Fruit fly (Drosophila melanogaster) whole organism, embryonic: ENCODE measurements around the gene CG5928.

Experiments
- Blimp-1 ChIP-seq: fragments of 200-800 bp; sonication (Bioruptor generic); optimal IDR thresholded peaks from 3 replicates; lab custom pipeline; 2018; ENCODE audit warnings: missing biosample characterization, missing genetic modification characterization, mild to moderate bottlenecking, moderate library complexity, missing genetic modification reagents
- C15 ChIP-seq: fragments of 200-800 bp; sonication (Bioruptor generic); IDR thresholded peaks from 3 replicates; pipeline ENCODE4 v1.3.6; 2022; ENCODE audit warnings: missing biosample characterization, missing genetic modification characterization
- CG10209 ChIP-seq: fragments of 200-800 bp; sonication (Bioruptor generic); optimal IDR thresholded peaks from 3 replicates; lab custom pipeline; 2017; ENCODE audit warnings: missing biosample characterization, mild to moderate bottlenecking, missing genetic modification characterization, missing genetic modification reagents
- CG10431 ChIP-seq: fragments of 200-800 bp; sonication (Bioruptor generic); optimal IDR thresholded peaks from 3 replicates; lab custom pipeline; 2018; ENCODE audit warnings: missing biosample characterization, mild to moderate bottlenecking, missing genetic modification characterization
- CG14441 ChIP-seq: fragments of 200-800 bp; sonication (Bioruptor generic); IDR thresholded peaks from 2 replicates; pipeline ENCODE4 v1.3.6; 2022; ENCODE audit warnings: missing biosample characterization, missing genetic modification characterization
- CG15011 ChIP-seq: fragments of 200-800 bp; sonication (Bioruptor generic); optimal IDR thresholded peaks from 3 replicates; lab custom pipeline; 2018; ENCODE audit warnings: missing biosample characterization, mild to moderate bottlenecking, missing genetic modification characterization
- CG16813 ChIP-seq: fragments of 200-800 bp; sonication (Bioruptor generic); IDR thresholded peaks from 3 replicates; pipeline ENCODE4 v1.3.6; 2022; ENCODE audit warnings: missing biosample characterization, missing genetic modification characterization; ENCODE audit not compliant: partially characterized antibody
- CG17328 ChIP-seq: fragments of 200-800 bp; sonication (Bioruptor generic); IDR thresholded peaks from 2 replicates; pipeline ENCODE4 v1.3.6; 2022; ENCODE audit warnings: missing biosample characterization, missing genetic modification characterization
- CG17359 ChIP-seq: fragments of 200-800 bp; sonication (Bioruptor generic); optimal IDR thresholded peaks from 3 replicates; lab custom pipeline; 2018; ENCODE audit warnings: missing biosample characterization, mild to moderate bottlenecking, missing genetic modification characterization, moderate library complexity
- CG17568 ChIP-seq: fragments of 200-800 bp; sonication (Bioruptor generic); optimal IDR thresholded peaks from 2 replicates; lab custom pipeline; 2018; ENCODE audit warnings: missing biosample characterization, mild to moderate bottlenecking, missing genetic modification characterization, moderate library complexity
- CG2875 ChIP-seq: fragments of 200-800 bp; sonication (Bioruptor generic); optimal IDR thresholded peaks from 2 replicates; lab custom pipeline; 2017; ENCODE audit warnings: missing biosample characterization, mild to moderate bottlenecking, missing genetic modification characterization, missing genetic modification reagents
- CG32767 ChIP-seq: fragments of 200-800 bp; sonication (Bioruptor generic); IDR thresholded peaks from 2 replicates; pipeline ENCODE4 v1.3.6; 2022; ENCODE audit warnings: missing biosample characterization, missing genetic modification characterization
- CG33213 ChIP-seq: fragments of 200-800 bp; sonication (Bioruptor generic); optimal IDR thresholded peaks from 3 replicates; lab custom pipeline; 2016; ENCODE audit warnings: missing biosample characterization, missing genetic modification characterization
- CG34376 ChIP-seq: fragments of 200-800 bp; sonication (Bioruptor generic); optimal IDR thresholded peaks from 2 replicates; lab custom pipeline; 2018; ENCODE audit warnings: missing biosample characterization, mild to moderate bottlenecking, missing genetic modification characterization
- CG3838 ChIP-seq: fragments of 200-800 bp; sonication (Bioruptor generic); optimal IDR thresholded peaks from 3 replicates; lab custom pipeline; 2016; ENCODE audit warnings: missing biosample characterization, missing genetic modification characterization
- CG5953 ChIP-seq: fragments of 200-800 bp; sonication (Bioruptor generic); IDR thresholded peaks from 2 replicates; pipeline ENCODE4 v1.3.6; 2022; ENCODE audit warnings: missing biosample characterization, missing genetic modification characterization
- CG6272 ChIP-seq: fragments of 200-800 bp; sonication (Bioruptor generic); IDR thresholded peaks from 2 replicates; pipeline ENCODE4 v1.3.6; 2022; ENCODE audit warnings: missing biosample characterization, missing genetic modification characterization
- CG7357 ChIP-seq: fragments of 200-800 bp; sonication (Bioruptor generic); IDR thresholded peaks from 3 replicates; pipeline ENCODE4 v1.3.6; 2022; ENCODE audit warnings: missing biosample characterization, missing genetic modification characterization
- CG7745 ChIP-seq: fragments of 200-800 bp; sonication (Bioruptor generic); optimal IDR thresholded peaks from 2 replicates; lab custom pipeline; 2018; ENCODE audit warnings: missing biosample characterization, mild to moderate bottlenecking, missing genetic modification characterization, moderate library complexity
- CG7987 ChIP-seq: fragments of 200-800 bp; sonication (Bioruptor generic); optimal IDR thresholded peaks from 2 replicates; lab custom pipeline; 2018; ENCODE audit warnings: missing biosample characterization, mild to moderate bottlenecking, missing genetic modification characterization, moderate library complexity
- CG9437 ChIP-seq: fragments of 200-800 bp; sonication (Bioruptor generic); optimal IDR thresholded peaks from 2 replicates; lab custom pipeline; 2018; ENCODE audit warnings: missing biosample characterization, mild to moderate bottlenecking, missing genetic modification characterization
- CG9932 ChIP-seq: fragments of 200-800 bp; sonication (Bioruptor generic); IDR thresholded peaks from 2 replicates; pipeline ENCODE4 v1.3.6; 2022; ENCODE audit warnings: missing biosample characterization, missing genetic modification characterization
- Doc3 ChIP-seq: fragments of 200-800 bp; sonication (Bioruptor generic); IDR thresholded peaks from 3 replicates; pipeline ENCODE4 v1.3.6; 2022; ENCODE audit warnings: missing biosample characterization, missing genetic modification characterization; ENCODE audit not compliant: partially characterized antibody
- Elba2 ChIP-seq: fragments of 200-800 bp; sonication (Bioruptor generic); optimal IDR thresholded peaks from 3 replicates; lab custom pipeline; 2016; ENCODE audit warnings: missing biosample characterization, missing genetic modification characterization
- Ets65A ChIP-seq: fragments of 200-800 bp; sonication (Bioruptor generic); peaks from one replicate; lab custom pipeline; 2016; ENCODE audit warnings: missing biosample characterization, missing genetic modification characterization
- Fer2 ChIP-seq: fragments of 200-800 bp; sonication (Bioruptor generic); optimal IDR thresholded peaks from 2 replicates; lab custom pipeline; 2018; ENCODE audit warnings: missing biosample characterization, mild to moderate bottlenecking, missing genetic modification characterization, moderate library complexity
- HHEX ChIP-seq: fragments of 200-800 bp; sonication (Bioruptor generic); optimal IDR thresholded peaks from 3 replicates; lab custom pipeline; 2017; ENCODE audit warnings: missing biosample characterization, mild to moderate bottlenecking, missing genetic modification characterization, missing genetic modification reagents
- Hr51 ChIP-seq, 2 experiments: fragments of 200-800 bp; sonication (Bioruptor generic); optimal IDR thresholded peaks; 2 replicates in 1 of 2; 3 replicates in 1 of 2; lab custom pipeline; 2016 to 2018; ENCODE audit warnings: missing biosample characterization in 2 of 2, missing genetic modification characterization in 2 of 2, mild to moderate bottlenecking in 1 of 2, moderate library complexity in 1 of 2
- Hr78 ChIP-seq, 2 experiments: fragments of 200-800 bp in 1 of 2; fragments of >200 bp in 1 of 2; sonication (Bioruptor generic) in 1 of 2; optimal IDR thresholded peaks; 2 replicates each; lab custom pipeline; 2017 to 2019; ENCODE audit warnings: missing biosample characterization in 2 of 2, missing genetic modification characterization in 2 of 2, mild to moderate bottlenecking in 1 of 2, moderate library complexity in 1 of 2
- Sox100B ChIP-seq: fragments of 200-800 bp; sonication (Bioruptor generic); optimal IDR thresholded peaks from 3 replicates; lab custom pipeline; 2018; ENCODE audit warnings: missing biosample characterization, mild to moderate bottlenecking, missing genetic modification characterization
- YL-1 ChIP-seq: fragments of 200-800 bp; sonication (Bioruptor generic); optimal IDR thresholded peaks from 3 replicates; lab custom pipeline; 2017; ENCODE audit warnings: missing biosample characterization, mild to moderate bottlenecking, missing genetic modification characterization
- cato ChIP-seq: fragments of 200-800 bp; sonication (Bioruptor generic); optimal IDR thresholded peaks from 2 replicates; lab custom pipeline; 2016; ENCODE audit warnings: missing biosample characterization, missing genetic modification characterization, borderline replicate concordance
- chinmo ChIP-seq: fragments of 200-800 bp; sonication (Bioruptor generic); IDR thresholded peaks from 4 replicates; pipeline ENCODE4 v1.3.6; 2022; ENCODE audit warnings: missing biosample characterization, missing genetic modification characterization; ENCODE audit not compliant: partially characterized antibody
- croc ChIP-seq: fragments of 200-800 bp; sonication (Bioruptor generic); conservative IDR thresholded peaks from 3 replicates; pipeline ENCODE4 v1.3.6; 2022; ENCODE audit warnings: missing biosample characterization, missing genetic modification characterization
- dan ChIP-seq: fragments of 200-800 bp; sonication (Bioruptor generic); IDR thresholded peaks from 2 replicates; pipeline ENCODE4 v1.3.6; 2022; ENCODE audit warnings: missing biosample characterization, missing genetic modification characterization
- ewg ChIP-seq: fragments of 200-800 bp; sonication (Bioruptor generic); optimal IDR thresholded peaks from 3 replicates; lab custom pipeline; 2017; ENCODE audit warnings: mild to moderate bottlenecking, missing biosample characterization, missing genetic modification reagents, missing genetic modification characterization
- h ChIP-seq: fragments of >200 bp; optimal IDR thresholded peaks from 2 replicates; lab custom pipeline; 2017
- ken ChIP-seq: fragments of 200-800 bp; sonication (Bioruptor generic); IDR thresholded peaks from 3 replicates; pipeline ENCODE4 v1.3.6; 2022; ENCODE audit warnings: missing biosample characterization, missing genetic modification characterization
- lilli ChIP-seq: fragments of 200-800 bp; sonication (Bioruptor generic); optimal IDR thresholded peaks from 3 replicates; lab custom pipeline; 2016; ENCODE audit warnings: missing biosample characterization, missing genetic modification characterization
- mirr ChIP-seq: fragments of 200-800 bp; sonication (Bioruptor generic); optimal IDR thresholded peaks from 3 replicates; lab custom pipeline; 2018; ENCODE audit warnings: missing biosample characterization, mild to moderate bottlenecking, missing genetic modification characterization
- p53 ChIP-seq: fragments of 200-800 bp; sonication (Bioruptor generic); optimal IDR thresholded peaks from 2 replicates; lab custom pipeline; 2016; ENCODE audit warnings: missing biosample characterization, missing genetic modification characterization
- pb ChIP-seq: fragments of 200-800 bp; sonication (Bioruptor generic); optimal IDR thresholded peaks from 3 replicates; lab custom pipeline; 2016; ENCODE audit warnings: missing biosample characterization, missing genetic modification characterization
- pita ChIP-seq: fragments of 200-800 bp; sonication (Bioruptor generic); optimal IDR thresholded peaks from 2 replicates; lab custom pipeline; 2017; ENCODE audit warnings: missing biosample characterization, mild to moderate bottlenecking, missing genetic modification characterization
- sens ChIP-seq: fragments of 200-800 bp; sonication (Bioruptor generic); peaks from one replicate; lab custom pipeline; 2016; ENCODE audit warnings: missing biosample characterization, missing genetic modification characterization
- tin ChIP-seq: fragments of 200-800 bp; sonication (Bioruptor generic); optimal IDR thresholded peaks from 3 replicates; lab custom pipeline; 2016; ENCODE audit warnings: missing biosample characterization, missing genetic modification characterization
- tna ChIP-seq: fragments of 200-800 bp; sonication (Bioruptor generic); IDR thresholded peaks from 2 replicates; pipeline ENCODE4 v1.3.6; 2022; ENCODE audit warnings: missing biosample characterization, missing genetic modification characterization; ENCODE audit not compliant: partially characterized antibody
- vvl ChIP-seq: fragments of 200-800 bp; sonication (Bioruptor generic); IDR thresholded peaks from 2 replicates; pipeline ENCODE4 v1.3.6; 2022; ENCODE audit warnings: missing biosample characterization, missing genetic modification characterization
- wdn ChIP-seq: fragments of 200-800 bp; sonication (Bioruptor generic); IDR thresholded peaks from 2 replicates; pipeline ENCODE4 v1.3.6; 2022; ENCODE audit warnings: missing biosample characterization, missing genetic modification characterization
- wor ChIP-seq: fragments of 200-800 bp; sonication (Bioruptor generic); IDR thresholded peaks from 2 replicates; pipeline ENCODE4 v1.3.6; 2022; ENCODE audit warnings: missing biosample characterization, missing genetic modification characterization

CG5928 gene

DNA sequence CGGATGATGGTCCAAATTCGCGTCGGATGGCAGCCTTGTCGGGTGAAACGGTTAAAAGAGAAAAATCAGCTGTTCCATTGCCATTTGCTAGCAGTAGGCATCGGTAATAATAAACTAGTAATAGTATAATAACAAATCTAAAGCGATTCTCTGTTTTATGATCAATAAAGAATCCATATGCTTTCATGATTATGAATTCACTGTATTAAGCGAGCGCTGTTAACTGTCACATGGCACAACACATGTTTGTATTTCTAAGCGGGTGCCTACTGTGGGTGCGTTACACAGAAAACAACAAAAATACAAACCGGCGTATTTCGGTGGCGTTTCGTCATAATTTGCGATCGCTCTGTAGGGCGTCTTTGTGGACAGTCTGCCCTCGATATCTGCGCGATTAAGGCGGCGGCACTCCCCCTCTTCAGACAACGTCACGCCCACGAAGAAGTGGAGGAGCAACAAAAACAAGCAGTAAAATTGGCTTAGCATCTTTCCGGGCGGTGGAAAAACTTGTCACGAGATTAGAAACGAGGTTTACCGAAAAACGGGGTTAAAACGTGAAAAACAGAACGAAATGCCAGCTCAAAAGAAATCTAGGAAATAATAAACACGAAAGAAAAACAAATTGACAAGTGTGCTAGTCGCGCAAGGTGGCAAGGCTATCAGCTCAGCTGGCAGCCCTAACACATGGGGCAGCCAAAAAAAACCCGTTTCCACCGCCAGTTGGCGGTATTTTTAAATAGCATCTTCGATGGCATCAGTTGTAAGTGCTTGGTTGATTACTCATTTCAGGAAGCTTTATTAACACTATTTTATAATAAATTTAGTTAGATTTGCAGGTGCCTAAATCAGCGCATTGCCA, 23.3 kb downstream of the CG5928 start, which contains the start of the genes Nep1 and Mipp2 (continued):
- TF ChIP-seq wor (GFP tag; lab: Robert Waterston, UW): 0 out of 2 replicates have a peak, but pooled peaks have one; percentile 10
- TF ChIP-seq CG7987 (GFP tag; lab: Kevin White, UChicago): no peak
- TF ChIP-seq CG16813: no peak
- no peak for TF ChIP-seq CG7745 (tag; lab: Kevin White, UChicago)
- TF ChIP-seq CG32767 (GFP tag; lab: Robert Waterston, UW): no peak
- TF ChIP-seq CG10431: no peak
- TF ChIP-seq HHEX: no peak
- no peak for TF ChIP-seq Doc3
- no peak for TF ChIP-seq CG5953
- TF ChIP-seq CG15011 (GFP tag; lab: Kevin White, UChicago): no peak
- TF ChIP-seq chinmo: no peak
- TF ChIP-seq CG9437: no peak
- TF ChIP-seq wdn (GFP tag; lab: Robert Waterston, UW): no peak
- no peak for TF ChIP-seq CG6272
- no peak for TF ChIP-seq CG2875 (GFP tag; lab: Kevin White, UChicago)
- TF ChIP-seq cato (GFP tag; lab: Kevin White, UChicago): no peak
- TF ChIP-seq Sox100B (GFP tag; lab: Kevin White, UChicago): no peak
- no peak for TF ChIP-seq mirr (GFP tag; lab: Kevin White, UChicago)
- TF ChIP-seq ken: peak; percentile 58; the same call in 2 of the 3 replicates
- TF ChIP-seq p53 (GFP tag; lab: Kevin White, UChicago): no peak
- TF ChIP-seq CG17568 (GFP tag; lab: Kevin White, UChicago): no peak
- TF ChIP-seq YL-1 (GFP tag; lab: Kevin White, UChicago): peak; percentile 34
- no peak for TF ChIP-seq dan
- TF ChIP-seq CG10209: peak; percentile 38
- no peak for TF ChIP-seq croc
- TF ChIP-seq h (lab: Kevin White, UChicago): no peak
- no peak for TF ChIP-seq CG33213
- TF ChIP-seq CG34376 (GFP tag; lab: Kevin White, UChicago): peak; percentile 8
- no peak for TF ChIP-seq pb
- no peak for TF ChIP-seq Blimp-1 (GFP tag; lab: Kevin White, UChicago)
- peak; percentile 61 for TF ChIP-seq CG14441 (GFP tag; lab: Robert Waterston, UW)
- TF ChIP-seq lilli: peak; percentile 42
- no peak for TF ChIP-seq CG3838 (GFP tag; lab: Kevin White, UChicago)
- peak; percentile 11 for TF ChIP-seq CG17359 (tag; lab: Kevin White, UChicago)
- peak; percentile 21 to 28 for TF ChIP-seq Hr51 (GFP tag; optimal IDR thresholded peaks at IDR 0.05; lab: Kevin White, UChicago)
- TF ChIP-seq tin: no peak
- peak; percentile 25; the same call in 1 of the 2 replicates for TF ChIP-seq CG17328 (GFP tag; lab: Robert Waterston, UW)
- TF ChIP-seq Fer2 (tag; lab: Kevin White, UChicago): no peak
- 0 out of 2 replicates have a peak, but pooled peaks have one; percentile 28 for TF ChIP-seq tna
- TF ChIP-seq ewg (GFP tag; lab: Kevin White, UChicago): peak; percentile 3
- TF ChIP-seq vvl (GFP tag; lab: Robert Waterston, UW): peak; percentile 60; the same call in 1 of the 2 replicates
- no peak for TF ChIP-seq Hr78 (GFP tag; optimal IDR thresholded peaks at IDR 0.05; lab: Kevin White, UChicago)
- TF ChIP-seq sens (GFP tag; lab: Kevin White, UChicago): peak; percentile 48
- TF ChIP-seq C15: no peak
- no peak for TF ChIP-seq pita
- peak; percentile 96 for TF ChIP-seq Ets65A (GFP tag; lab: Kevin White, UChicago)
- peak; percentile 66 for TF ChIP-seq CG9932
- TF ChIP-seq CG7357 (GFP tag; lab: Robert Waterston, UW): peak; percentile 32; the same call in 2 of the 3 replicates
- TF ChIP-seq Elba2 (GFP tag; lab: Kevin White, UChicago): no peak
